Worm (Caenorhabditis elegans): ENCODE measurements around the gene T02H6.10.

- TF ChIP-seq nfya-1 (tag; optimal IDR thresholded peaks at IDR 0.05) (no peak), sox-2 (GFP tag; IDR thresholded peaks at IDR 0.05) (no peak), pqm-1 (tag; optimal IDR thresholded peaks at IDR 0.05) (no peak), ama-1 (optimal IDR thresholded peaks at IDR 0.05) (no peak), fkh-6 (tag; optimal IDR thresholded peaks at IDR 0.05) (no peak), T23F11.4 (GFP tag; optimal IDR thresholded peaks at IDR 0.05) (no peak), hlh-8 (tag; optimal IDR thresholded peaks at IDR 0.05) (no peak), eyg-1 (tag; optimal IDR thresholded peaks at IDR 0.05) (no peak), F13H6.1 (tag; optimal IDR thresholded peaks at IDR 0.05) (no peak), madf-2 (tag; optimal IDR thresholded peaks at IDR 0.05) (no peak), pha-4 (tag; optimal IDR thresholded peaks at IDR 0.05) (no peak), fax-1 (tag; optimal IDR thresholded peaks at IDR 0.05) (no peak), unc-3 (GFP tag; conservative IDR thresholded peaks at IDR 0.05) (no peak), unc-3 (tag; optimal IDR thresholded peaks at IDR 0.05) (no peak)
These were observed 1.8 kb upstream of the T02H6.10 start, which contains the start of gene T02H6.7 for ce11 chrII:682326-682725.

Data from whole organism, late embryonic.